Worm (Caenorhabditis elegans) whole organism, young adult: Measurements from ENCODE around the gene nrfl-1.

ENCODE experiments used
- C06A6.2 ChIP-seq: fragments of 200-800 bp; sonication (Bioruptor generic); conservative IDR thresholded peaks from 2 replicates; pipeline ENCODE4 v1.3.6; 2022; ENCODE audit warnings: missing genetic modification characterization, missing compliant biosample characterization
- F33H1.4 ChIP-seq: fragments of 200-800 bp; sonication (Bioruptor generic); IDR thresholded peaks from 2 replicates; pipeline ENCODE4 v1.3.6; 2022; ENCODE audit warnings: missing genetic modification reagents, missing genetic modification characterization, missing compliant biosample characterization
- F39B2.1 ChIP-seq: fragments of 200-800 bp; sonication (Bioruptor generic); IDR thresholded peaks from 2 replicates; pipeline ENCODE4 v1.3.6; 2022; ENCODE audit warnings: missing genetic modification reagents, missing genetic modification characterization, missing compliant biosample characterization
- F57A8.1 ChIP-seq: fragments of 200-800 bp; sonication (Bioruptor generic); optimal IDR thresholded peaks from 2 replicates; lab custom pipeline; 2018; ENCODE audit warnings: mild to moderate bottlenecking, missing genetic modification characterization, moderate library complexity, missing compliant biosample characterization
- T26A5.8 ChIP-seq: sonication (generic microtip); optimal IDR thresholded peaks from 2 replicates; lab custom pipeline; 2016; ENCODE audit warnings: missing genetic modification characterization, missing compliant biosample characterization
- Y53F4B.3 ChIP-seq: fragments of 200-800 bp; sonication (Bioruptor generic); IDR thresholded peaks from 2 replicates; pipeline ENCODE4 v1.3.6; 2022; ENCODE audit warnings: missing genetic modification reagents, missing genetic modification characterization, missing compliant biosample characterization
- akir-1 ChIP-seq: fragments of 200-800 bp; sonication (Bioruptor generic); optimal IDR thresholded peaks from 2 replicates; lab custom pipeline; 2018; ENCODE audit warnings: mild to moderate bottlenecking, missing genetic modification characterization, moderate library complexity, missing compliant biosample characterization
- atf-7 ChIP-seq: sonication (generic microtip); optimal IDR thresholded peaks from 2 replicates; lab custom pipeline; 2017; ENCODE audit warnings: mild to moderate bottlenecking, missing genetic modification characterization, missing compliant biosample characterization
- die-1 ChIP-seq: sonication (generic microtip); optimal IDR thresholded peaks from 2 replicates; lab custom pipeline; 2016; ENCODE audit warnings: missing genotype, mild to moderate bottlenecking, missing genetic modification characterization, missing compliant biosample characterization
- dox-1 ChIP-seq: fragments of 200-800 bp; sonication (Bioruptor generic); IDR thresholded peaks from 2 replicates; pipeline ENCODE4 v1.3.6; 2022; ENCODE audit warnings: missing genetic modification reagents, missing genetic modification characterization, missing compliant biosample characterization
- egl-18 ChIP-seq: fragments of 200-800 bp; sonication (Bioruptor generic); IDR thresholded peaks from 2 replicates; pipeline ENCODE4 v1.3.6; 2022; ENCODE audit warnings: missing genetic modification reagents, missing genetic modification characterization, missing compliant biosample characterization
- ekl-4 ChIP-seq: fragments of 200-800 bp; sonication (Bioruptor generic); IDR thresholded peaks from 2 replicates; pipeline ENCODE4 v1.3.6; 2022; ENCODE audit warnings: missing genetic modification reagents, missing genetic modification characterization, missing compliant biosample characterization
- fkh-3 ChIP-seq: sonication (generic microtip); optimal IDR thresholded peaks from 2 replicates; lab custom pipeline; 2016; ENCODE audit warnings: mild to moderate bottlenecking, missing genetic modification characterization, missing compliant biosample characterization
- him-1 ChIP-seq: sonication (generic microtip); optimal IDR thresholded peaks from 2 replicates; lab custom pipeline; 2016; ENCODE audit warnings: missing genotype, missing genetic modification reagents, missing genetic modification characterization, missing compliant biosample characterization
- hlh-12 ChIP-seq: sonication (generic microtip); optimal IDR thresholded peaks from 2 replicates; lab custom pipeline; 2016; ENCODE audit warnings: missing genetic modification characterization, missing compliant biosample characterization
- hmg-1.2 ChIP-seq: fragments of 200-800 bp; sonication (Bioruptor generic); IDR thresholded peaks from 2 replicates; pipeline ENCODE4 v1.3.6; 2022; ENCODE audit warnings: missing genetic modification reagents, missing genetic modification characterization, missing compliant biosample characterization
- let-526 ChIP-seq: fragments of 200-800 bp; sonication (Bioruptor generic); IDR thresholded peaks from 2 replicates; pipeline ENCODE4 v1.3.6; 2022; ENCODE audit warnings: missing genetic modification reagents, missing genetic modification characterization, missing compliant biosample characterization
- let-607 ChIP-seq, 2 experiments: fragments of 200-800 bp in 1 of 2; sonication (Bioruptor generic) in 1 of 2; sonication (generic microtip) in 1 of 2; optimal IDR thresholded peaks; 2 replicates each; lab custom pipeline; 2016 to 2018; ENCODE audit warnings: mild to moderate bottlenecking in 2 of 2, missing compliant biosample characterization in 2 of 2, missing genetic modification characterization in 2 of 2, moderate library complexity in 2 of 2, missing genotype in 1 of 2
- lin-35 ChIP-seq, 3 experiments: fragments of 150-350 bp in 2 of 3; sonication (generic microtip) in 1 of 3; optimal IDR thresholded peaks; 2 replicates each; lab custom pipeline; 2014 to 2018; ENCODE audit warnings: missing biosample characterization in 3 of 3, missing genetic modification characterization in 3 of 3, missing genetic modification reagents in 3 of 3
- lin-54 ChIP-seq: fragments of 200-800 bp; sonication (Bioruptor generic); optimal IDR thresholded peaks from 2 replicates; lab custom pipeline; 2018; ENCODE audit warnings: mild to moderate bottlenecking, missing genetic modification characterization, missing compliant biosample characterization
- lsl-1 ChIP-seq: fragments of 200-800 bp; sonication (Bioruptor generic); optimal IDR thresholded peaks from 2 replicates; lab custom pipeline; 2018; ENCODE audit warnings: mild to moderate bottlenecking, missing genetic modification characterization, moderate library complexity, missing compliant biosample characterization
- lsy-27 ChIP-seq: sonication (generic microtip); optimal IDR thresholded peaks from 2 replicates; lab custom pipeline; 2017; ENCODE audit warnings: missing genetic modification characterization, mild to moderate bottlenecking, missing compliant biosample characterization, antibody characterized with exemption, missing genotype, borderline replicate concordance; ENCODE audit not compliant: insufficient read depth
- madf-8 ChIP-seq: fragments of 200-800 bp; sonication (Bioruptor generic); conservative IDR thresholded peaks from 2 replicates; pipeline ENCODE4 v1.3.6; 2022; ENCODE audit warnings: missing genetic modification reagents, missing genetic modification characterization, missing compliant biosample characterization
- mel-28 ChIP-seq: sonication (generic microtip); optimal IDR thresholded peaks from 2 replicates; lab custom pipeline; 2016; ENCODE audit warnings: borderline replicate concordance, mild to moderate bottlenecking, missing genetic modification characterization, missing compliant biosample characterization
- nfyb-1 ChIP-seq: fragments of 200-800 bp; sonication (Bioruptor generic); IDR thresholded peaks from 2 replicates; pipeline ENCODE4 v1.3.6; 2022; ENCODE audit warnings: missing genetic modification reagents, missing genetic modification characterization, missing compliant biosample characterization
- nhr-179 ChIP-seq: sonication (generic microtip); optimal IDR thresholded peaks from 2 replicates; lab custom pipeline; 2016; ENCODE audit warnings: mild to moderate bottlenecking, missing genetic modification characterization, missing compliant biosample characterization
- nhr-27 ChIP-seq: fragments of 200-800 bp; sonication (Bioruptor generic); optimal IDR thresholded peaks from 2 replicates; lab custom pipeline; 2018; ENCODE audit warnings: mild to moderate bottlenecking, missing genetic modification characterization, moderate library complexity, missing compliant biosample characterization
- pbrm-1 ChIP-seq: fragments of 200-800 bp; sonication (Bioruptor generic); IDR thresholded peaks from 2 replicates; pipeline ENCODE4 v1.3.6; 2022; ENCODE audit warnings: missing genetic modification reagents, missing genetic modification characterization, missing compliant biosample characterization
- repo-1 ChIP-seq: sonication (generic microtip); optimal IDR thresholded peaks from 2 replicates; lab custom pipeline; 2017; ENCODE audit warnings: mild to moderate bottlenecking, missing genetic modification characterization, missing compliant biosample characterization
- rpc-1 ChIP-seq, 2 experiments: fragments of 150-350 bp in 1 of 2; sonication (generic microtip) in 1 of 2; optimal IDR thresholded peaks; 2 replicates each; lab custom pipeline; 2014 to 2018; ENCODE audit warnings: missing biosample characterization in 1 of 2, missing genetic modification characterization in 1 of 2, missing genetic modification reagents in 1 of 2, missing genotype in 1 of 2
- snpc-1.1 ChIP-seq: sonication (generic microtip); optimal IDR thresholded peaks from 2 replicates; lab custom pipeline; 2017; ENCODE audit warnings: missing genetic modification characterization, mild to moderate bottlenecking, missing compliant biosample characterization, antibody characterized with exemption, moderate library complexity, missing genotype, missing genetic modification reagents; ENCODE audit not compliant: insufficient read depth
- somi-1 ChIP-seq: fragments of 200-800 bp; sonication (Bioruptor generic); optimal IDR thresholded peaks from 2 replicates; lab custom pipeline; 2018; ENCODE audit warnings: mild to moderate bottlenecking, missing genetic modification characterization, missing compliant biosample characterization
- tbp1 ChIP-seq: fragments of 200-800 bp; sonication (Bioruptor generic); optimal IDR thresholded peaks from 2 replicates; lab custom pipeline; 2018; ENCODE audit warnings: mild to moderate bottlenecking, missing genetic modification characterization, missing compliant biosample characterization
- tbx-9 ChIP-seq: sonication (generic microtip); optimal IDR thresholded peaks from 2 replicates; lab custom pipeline; 2016; ENCODE audit warnings: borderline replicate concordance, missing genetic modification characterization, inconsistent platforms, missing compliant biosample characterization
- tlf-1 ChIP-seq: fragments of 200-800 bp; sonication (Bioruptor generic); optimal IDR thresholded peaks from 2 replicates; lab custom pipeline; 2018; ENCODE audit warnings: mild to moderate bottlenecking, missing genetic modification characterization, missing compliant biosample characterization
- xnd-1 ChIP-seq: sonication (generic microtip); optimal IDR thresholded peaks from 2 replicates; lab custom pipeline; 2016; ENCODE audit warnings: missing genotype, missing genetic modification reagents, missing genetic modification characterization, missing compliant biosample characterization
- ztf-22 ChIP-seq: fragments of 200-800 bp; sonication (Bioruptor generic); optimal IDR thresholded peaks from 2 replicates; lab custom pipeline; 2018; ENCODE audit warnings: mild to moderate bottlenecking, missing genetic modification characterization, moderate library complexity, missing compliant biosample characterization
- ztf-25 ChIP-seq: fragments of 200-800 bp; sonication (Bioruptor generic); IDR thresholded peaks from 2 replicates; pipeline ENCODE4 v1.3.6; 2022; ENCODE audit warnings: missing genetic modification reagents, missing genetic modification characterization, missing compliant biosample characterization
- ztf-26 ChIP-seq: sonication (generic microtip); optimal IDR thresholded peaks from 2 replicates; lab custom pipeline; 2017; ENCODE audit warnings: missing genetic modification characterization, missing compliant biosample characterization

Gene nrfl-1

DNA sequence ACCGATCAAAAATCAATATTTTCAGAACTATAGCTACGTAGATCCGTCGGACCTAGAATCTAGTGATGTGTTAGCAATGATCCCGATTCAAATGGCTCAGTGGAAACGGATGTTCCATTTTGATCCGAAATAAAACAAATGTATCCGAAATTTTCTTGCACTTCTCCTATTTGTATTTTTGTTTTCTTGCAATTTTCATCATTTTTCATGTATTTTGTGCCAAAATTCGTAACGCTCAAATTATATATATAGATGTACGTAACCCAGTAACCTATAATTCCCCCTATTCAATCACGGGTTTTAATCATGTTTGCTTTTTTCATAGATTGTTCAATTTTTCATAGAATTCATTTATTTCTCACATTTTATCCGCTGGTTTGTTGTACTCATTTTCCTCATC, 19.9 kb upstream of the nrfl-1 start, which contains the start of gene gldi-10:
TSS of gene gldi-10 (plus strand) at position 301 of the 400 bp plus-strand sequence.
- TF ChIP-seq mel-28 (no peak), somi-1 (GFP tag; lab: Kevin White, UChicago) (no peak), C06A6.2 (GFP tag; lab: Robert Waterston, UW) (no peak), lsy-27 (tag; lab: Kevin White, UChicago) (no peak), die-1 (tag; lab: Kevin White, UChicago) (no peak), lsl-1 (GFP tag; lab: Kevin White, UChicago) (no peak), tbx-9 (no peak), ekl-4 (GFP tag; lab: Robert Waterston, UW) (no peak), hlh-12 (tag; lab: Kevin White, UChicago) (no peak), Y53F4B.3 (no peak), madf-8 (GFP tag; lab: Robert Waterston, UW) (no peak)

- TF ChIP-seq tlf-1 (GFP tag; lab: Kevin White, UChicago): no peak
- TF ChIP-seq let-526 (GFP tag; lab: Robert Waterston, UW): no peak
- TF ChIP-seq F57A8.1 (GFP tag; lab: Kevin White, UChicago): no peak
- no peak for TF ChIP-seq nhr-27 (tag; lab: Kevin White, UChicago)
- TF ChIP-seq nhr-179 (tag; lab: Kevin White, UChicago): no peak
- TF ChIP-seq rpc-1 (optimal IDR thresholded peaks at IDR 0.05; lab: Kevin White, UChicago): no peak
- TF ChIP-seq rpc-1 (tag; optimal IDR thresholded peaks at IDR 0.05; lab: Kevin White, UChicago): no peak
- no peak for TF ChIP-seq him-1 (tag; lab: Kevin White, UChicago)
- no peak for TF ChIP-seq tbp1 (GFP tag; lab: Kevin White, UChicago)
- no peak for TF ChIP-seq fkh-3 (tag; lab: Kevin White, UChicago)
- no peak for TF ChIP-seq repo-1
- TF ChIP-seq ztf-25 (GFP tag; lab: Robert Waterston, UW): no peak
- no peak for TF ChIP-seq hmg-1.2 (GFP tag; lab: Robert Waterston, UW)
- TF ChIP-seq nfyb-1 (GFP tag; lab: Robert Waterston, UW): no peak
- TF ChIP-seq atf-7 (tag; lab: Kevin White, UChicago): no peak
- TF ChIP-seq snpc-1.1: no peak
- TF ChIP-seq F39B2.1 (GFP tag; lab: Robert Waterston, UW): no peak
- no peak for TF ChIP-seq lin-35 (GFP tag; optimal IDR thresholded peaks at IDR 0.05; lab: Kevin White, UChicago)
- no peak for TF ChIP-seq egl-18
- TF ChIP-seq xnd-1: no peak
- TF ChIP-seq akir-1 (GFP tag; lab: Kevin White, UChicago): no peak
Observed at ce11 chrIV:9100835-9101234, 18.1 kb upstream of the nrfl-1 start.

DNA sequence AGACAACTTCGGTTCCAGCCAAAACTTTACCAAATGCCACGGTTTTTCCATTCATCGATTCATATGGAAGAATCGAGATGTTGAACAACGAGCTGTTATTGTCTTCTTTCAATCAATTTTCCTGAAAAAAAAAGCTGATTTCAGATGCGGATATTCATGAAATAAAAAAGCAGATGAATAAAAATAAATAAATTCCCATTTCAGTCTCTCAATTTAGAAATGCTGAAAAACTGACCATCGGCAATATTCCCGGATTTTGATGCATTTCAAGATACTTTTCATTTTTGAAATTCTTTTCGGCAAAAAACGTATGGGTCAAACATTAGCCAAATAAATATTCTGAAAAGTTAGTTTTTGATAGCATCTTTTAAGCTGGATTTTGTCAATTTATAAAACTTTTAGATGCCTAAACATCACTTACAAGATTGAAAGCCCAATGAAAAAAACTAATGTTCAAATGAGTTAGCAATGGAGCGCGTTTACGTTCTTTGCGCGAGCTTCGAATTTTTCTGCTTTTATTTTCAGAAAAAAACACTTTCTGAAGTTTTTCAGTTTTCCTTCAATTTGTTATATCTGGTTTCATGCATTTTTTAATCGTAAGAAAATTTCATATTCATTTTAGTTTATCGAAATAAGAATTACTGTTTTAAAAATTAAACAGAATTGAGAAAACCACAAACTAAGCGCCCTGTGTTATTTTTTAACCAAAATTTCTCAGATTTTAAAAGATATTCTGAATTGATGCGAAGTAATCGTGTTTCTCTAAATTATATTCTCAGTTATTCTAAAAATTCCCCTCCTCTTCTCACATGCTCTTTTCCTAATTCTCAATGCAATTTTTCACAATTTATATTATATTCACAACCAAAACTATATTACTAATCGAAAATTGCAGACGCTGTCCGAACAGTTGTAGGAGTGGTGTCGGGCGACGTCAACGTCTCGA, 14.5 kb upstream of the nrfl-1 start, which contains the start of the genes C01F6.14 and fem-3:
TSS of gene C01F6.14 (minus strand) at position 51 of the 946 bp plus-strand sequence.
TSS of gene fem-3 (plus strand) at position 896 of the 946 bp plus-strand sequence.
- no peak for TF ChIP-seq pbrm-1 (GFP tag; lab: Robert Waterston, UW)
- no peak for TF ChIP-seq dox-1
- TF ChIP-seq lin-54 (GFP tag; lab: Kevin White, UChicago): no peak
- no peak for TF ChIP-seq T26A5.8 (tag; lab: Kevin White, UChicago)
- no peak for TF ChIP-seq ztf-22 (GFP tag; lab: Kevin White, UChicago)
- no peak for TF ChIP-seq F33H1.4 (GFP tag; lab: Robert Waterston, UW)
- no peak for TF ChIP-seq F39B2.1 (GFP tag; lab: Robert Waterston, UW)
- no peak for TF ChIP-seq let-607 (tag; optimal IDR thresholded peaks at IDR 0.05; lab: Kevin White, UChicago)
- TF ChIP-seq ztf-26: no peak
